Fruit fly (Drosophila melanogaster) whole organism, pupa: ENCODE measurements around the gene Ptp61F.

ENCODE experiments used
- CG10348 ChIP-seq: fragments of 200-800 bp; sonication (Bioruptor generic); IDR thresholded peaks from 2 replicates; pipeline ENCODE4 v1.3.6; 2022; ENCODE audit warnings: missing biosample characterization, missing genetic modification characterization
- CG12605 ChIP-seq: fragments of 200-800 bp; sonication (Bioruptor generic); IDR thresholded peaks from 2 replicates; pipeline ENCODE4 v1.3.6; 2022; ENCODE audit warnings: missing biosample characterization, missing genetic modification characterization
- CG13204 ChIP-seq: fragments of 200-800 bp; sonication (Bioruptor generic); optimal IDR thresholded peaks from 2 replicates; lab custom pipeline; 2018; ENCODE audit warnings: missing biosample characterization, mild to moderate bottlenecking, missing genetic modification characterization, moderate library complexity
- CG14655 ChIP-seq: fragments of 200-800 bp; sonication (Bioruptor generic); optimal IDR thresholded peaks from 3 replicates; lab custom pipeline; 2017; ENCODE audit warnings: mild to moderate bottlenecking, missing biosample characterization, missing genetic modification reagents, missing genetic modification characterization
- CG15710 ChIP-seq: fragments of 200-800 bp; sonication (Bioruptor generic); optimal IDR thresholded peaks from 2 replicates; lab custom pipeline; 2018; ENCODE audit warnings: missing biosample characterization, mild to moderate bottlenecking, missing genetic modification characterization, moderate library complexity
- CG17806 ChIP-seq: fragments of 200-800 bp; sonication (Bioruptor generic); optimal IDR thresholded peaks from 2 replicates; lab custom pipeline; 2018; ENCODE audit warnings: missing biosample characterization, mild to moderate bottlenecking, missing genetic modification characterization, moderate library complexity
- CG32121 ChIP-seq: fragments of 200-800 bp; sonication (Bioruptor generic); IDR thresholded peaks from 2 replicates; pipeline ENCODE4 v1.3.6; 2022; ENCODE audit warnings: missing biosample characterization, missing genetic modification characterization
- CG34367 ChIP-seq: fragments of 200-800 bp; sonication (Bioruptor generic); optimal IDR thresholded peaks from 2 replicates; lab custom pipeline; 2018; ENCODE audit warnings: missing biosample characterization, mild to moderate bottlenecking, missing genetic modification characterization
- CG4496 ChIP-seq: fragments of 200-800 bp; sonication (Bioruptor generic); IDR thresholded peaks from 3 replicates; pipeline ENCODE4 v1.3.6; 2022; ENCODE audit warnings: missing biosample characterization, missing genetic modification characterization
- CG8159 ChIP-seq: fragments of 200-800 bp; sonication (Bioruptor generic); optimal IDR thresholded peaks from 3 replicates; lab custom pipeline; 2018; ENCODE audit warnings: missing biosample characterization, mild to moderate bottlenecking, missing genetic modification characterization, moderate library complexity
- CG8301 ChIP-seq: fragments of 200-800 bp; sonication (Bioruptor generic); optimal IDR thresholded peaks from 2 replicates; lab custom pipeline; 2018; ENCODE audit warnings: missing biosample characterization, mild to moderate bottlenecking, missing genetic modification characterization
- CG9948 ChIP-seq: fragments of 200-800 bp; sonication (Bioruptor generic); optimal IDR thresholded peaks from 2 replicates; lab custom pipeline; 2018; ENCODE audit warnings: missing biosample characterization, mild to moderate bottlenecking, missing genetic modification characterization, moderate library complexity
- D1 ChIP-seq: fragments of 200-800 bp; sonication (Bioruptor generic); optimal IDR thresholded peaks from 2 replicates; lab custom pipeline; 2018; ENCODE audit warnings: missing biosample characterization, mild to moderate bottlenecking, missing genetic modification characterization, moderate library complexity
- EcR ChIP-seq: fragments of 200-800 bp; sonication (Bioruptor generic); optimal IDR thresholded peaks from 3 replicates; lab custom pipeline; 2019; ENCODE audit warnings: missing biosample characterization, missing genetic modification characterization, mild to moderate bottlenecking, moderate library complexity, missing genetic modification reagents
- Ets98B ChIP-seq: fragments of 200-800 bp; sonication (Bioruptor generic); IDR thresholded peaks from 2 replicates; pipeline ENCODE4 v1.3.6; 2022; ENCODE audit warnings: missing biosample characterization, missing genetic modification characterization
- Pif1A ChIP-seq: fragments of 200-800 bp; sonication (Bioruptor generic); optimal IDR thresholded peaks from 3 replicates; lab custom pipeline; 2016; ENCODE audit warnings: missing biosample characterization, missing genetic modification characterization
- Pif1B ChIP-seq: fragments of 200-800 bp; sonication (Bioruptor generic); optimal IDR thresholded peaks from 3 replicates; lab custom pipeline; 2016; ENCODE audit warnings: missing biosample characterization, missing genetic modification characterization
- Snoo ChIP-seq: fragments of 200-800 bp; sonication (Bioruptor generic); optimal IDR thresholded peaks from 3 replicates; lab custom pipeline; 2017; ENCODE audit warnings: missing biosample characterization, mild to moderate bottlenecking, missing genetic modification characterization, inconsistent platforms
- fd96Ca ChIP-seq: fragments of 200-800 bp; sonication (Bioruptor generic); IDR thresholded peaks from 3 replicates; pipeline ENCODE4 v1.3.6; 2022; ENCODE audit warnings: missing biosample characterization, missing genetic modification characterization
- gl ChIP-seq: fragments of 200-800 bp; sonication (Bioruptor generic); optimal IDR thresholded peaks from 2 replicates; lab custom pipeline; 2018; ENCODE audit warnings: missing biosample characterization, mild to moderate bottlenecking, missing genetic modification characterization
- rn ChIP-seq: fragments of 200-800 bp; sonication (Bioruptor generic); IDR thresholded peaks from 2 replicates; pipeline ENCODE4 v1.3.6; 2022; ENCODE audit warnings: missing biosample characterization, missing genetic modification characterization

Ptp61F gene

dm6 chr3L:1502086-1502893, 27.2 kb upstream of the Ptp61F start, which contains the start of the genes hfp and Psa:
hfp (minus strand) TSS chr3L:1502590.
Psa (plus strand) TSS chr3L:1502843.
- TF ChIP-seq CG9948 (tag; lab: Kevin White, UChicago), result no peak
- no peak for TF ChIP-seq Pif1A (GFP tag; lab: Kevin White, UChicago)
- no peak for TF ChIP-seq rn (GFP tag; lab: Robert Waterston, UW)
- TF ChIP-seq CG4496 (GFP tag; lab: Robert Waterston, UW), result no peak
- no peak for TF ChIP-seq CG32121 (GFP tag; lab: Robert Waterston, UW)
- TF ChIP-seq CG15710 (tag; lab: Kevin White, UChicago), result no peak
- no peak for TF ChIP-seq CG10348
- no peak for TF ChIP-seq Snoo
- no peak for TF ChIP-seq CG17806 (tag; lab: Kevin White, UChicago)
- no peak for TF ChIP-seq CG13204 (GFP tag; lab: Kevin White, UChicago)
- no peak for TF ChIP-seq CG14655 (GFP tag; lab: Kevin White, UChicago)

DNA sequence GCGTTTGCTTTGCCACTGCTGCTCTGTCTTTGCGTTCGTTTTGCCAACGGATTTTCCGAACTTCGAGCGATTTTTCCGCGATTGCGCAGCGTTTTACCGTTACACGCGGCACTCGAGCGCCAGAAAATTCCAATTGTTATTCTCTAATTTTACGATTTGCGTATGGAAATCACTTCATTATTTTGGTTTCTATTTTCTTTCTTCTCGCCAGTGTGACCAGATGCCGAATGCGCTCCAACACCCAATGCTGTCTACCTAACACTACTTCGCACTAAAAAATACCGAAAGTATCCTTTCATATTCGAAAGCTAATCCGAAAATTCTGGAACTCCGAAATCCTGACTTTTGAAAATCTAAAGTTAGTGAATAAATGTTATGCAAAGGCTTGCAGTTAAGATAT, 21.4 kb upstream of the Ptp61F start, which contains the start of gene CG12084:
Gene CG12084, minus strand, starts transcription at position 236 of the 400 bp plus-strand sequence.
- TF ChIP-seq D1 (tag; lab: Kevin White, UChicago), result no peak
- TF ChIP-seq CG12605, result peak; percentile 9; the same call in 1 of the 2 replicates
- TF ChIP-seq fd96Ca, result no peak
- no peak for TF ChIP-seq CG34367

- no peak for TF ChIP-seq CG34367
- no peak for TF ChIP-seq CG32121 (GFP tag; lab: Robert Waterston, UW)
- TF ChIP-seq CG4496 (GFP tag; lab: Robert Waterston, UW), result no peak
- TF ChIP-seq gl (tag; lab: Kevin White, UChicago), result no peak
- no peak for TF ChIP-seq CG10348
- TF ChIP-seq CG9948 (tag; lab: Kevin White, UChicago), result no peak
- no peak for TF ChIP-seq EcR
- TF ChIP-seq fd96Ca, result no peak
- no peak for TF ChIP-seq CG15710 (tag; lab: Kevin White, UChicago)
- no peak for TF ChIP-seq CG8301
- no peak for TF ChIP-seq CG12605
- TF ChIP-seq Snoo, result no peak
- no peak for TF ChIP-seq CG8159 (tag; lab: Kevin White, UChicago)
- TF ChIP-seq CG17806 (tag; lab: Kevin White, UChicago), result no peak
- TF ChIP-seq D1 (tag; lab: Kevin White, UChicago), result no peak
- no peak for TF ChIP-seq CG14655 (GFP tag; lab: Kevin White, UChicago)
- TF ChIP-seq Pif1A (GFP tag; lab: Kevin White, UChicago), result no peak
These were observed 20.7 kb upstream of the Ptp61F start for dm6 chr3L:1495803-1496202.

dm6 chr3L:1489523-1489922, 14.5 kb upstream of the Ptp61F start, which contains the start of gene stet:
stet (minus strand) TSS chr3L:1489547.
- TF ChIP-seq CG4496 (GFP tag; lab: Robert Waterston, UW) (peak; percentile 61; the same call in 1 of the 3 replicates), CG17806 (tag; lab: Kevin White, UChicago) (no peak), Ets98B (GFP tag; lab: Robert Waterston, UW) (no peak; the same call in 1 of the 2 replicates), CG9948 (tag; lab: Kevin White, UChicago) (no peak), CG15710 (tag; lab: Kevin White, UChicago) (no peak), CG32121 (GFP tag; lab: Robert Waterston, UW) (0 out of 2 replicates have a peak, but pooled peaks have one; percentile 21), CG12605 (peak; percentile 49; the same call in 1 of the 2 replicates), CG8301 (no peak), D1 (tag; lab: Kevin White, UChicago) (no peak)

DNA sequence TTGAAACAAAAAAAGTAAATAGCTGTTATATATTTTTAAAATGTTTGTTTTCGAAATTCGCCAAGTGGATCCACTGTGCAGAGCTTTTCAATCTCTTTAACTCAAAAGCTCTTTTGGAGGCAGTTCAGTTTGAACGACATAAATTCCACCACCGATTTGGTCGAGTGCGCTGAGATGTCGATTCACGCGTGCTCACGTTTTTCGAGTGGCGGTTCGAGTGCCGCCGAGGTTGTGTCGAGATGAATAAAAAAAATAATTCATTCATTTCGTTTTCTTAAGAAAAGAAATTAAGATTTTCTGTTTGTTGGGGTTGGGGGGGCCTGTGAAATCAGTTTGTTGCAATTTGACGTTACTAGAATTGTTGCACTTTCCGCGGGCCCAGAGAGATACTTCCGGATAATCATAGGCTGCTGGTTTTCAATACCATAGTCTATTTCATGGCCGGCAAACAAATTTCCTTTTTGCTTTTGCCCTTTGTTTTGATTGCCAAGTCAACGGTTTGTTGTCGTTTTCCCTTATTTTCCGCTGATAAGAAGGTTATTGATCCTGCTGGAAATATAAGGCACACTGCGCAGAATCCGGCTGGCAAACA, 13.6 kb upstream of the Ptp61F start:
- TF ChIP-seq Pif1A (GFP tag; lab: Kevin White, UChicago), result no peak
- TF ChIP-seq fd96Ca, result no peak
- TF ChIP-seq CG9948 (tag; lab: Kevin White, UChicago), result no peak
- peak; percentile 14; the same call in 1 of the 3 replicates for TF ChIP-seq CG4496 (GFP tag; lab: Robert Waterston, UW)
- no peak for TF ChIP-seq rn (GFP tag; lab: Robert Waterston, UW)
- no peak for TF ChIP-seq CG34367
- peak; percentile 9 for TF ChIP-seq Snoo
- peak; percentile 92 for TF ChIP-seq EcR
- no peak for TF ChIP-seq CG15710 (tag; lab: Kevin White, UChicago)
- peak; percentile 26 for TF ChIP-seq Pif1B (GFP tag; lab: Kevin White, UChicago)
- TF ChIP-seq Ets98B (GFP tag; lab: Robert Waterston, UW), result peak; percentile 56; the same call in 1 of the 2 replicates

DNA sequence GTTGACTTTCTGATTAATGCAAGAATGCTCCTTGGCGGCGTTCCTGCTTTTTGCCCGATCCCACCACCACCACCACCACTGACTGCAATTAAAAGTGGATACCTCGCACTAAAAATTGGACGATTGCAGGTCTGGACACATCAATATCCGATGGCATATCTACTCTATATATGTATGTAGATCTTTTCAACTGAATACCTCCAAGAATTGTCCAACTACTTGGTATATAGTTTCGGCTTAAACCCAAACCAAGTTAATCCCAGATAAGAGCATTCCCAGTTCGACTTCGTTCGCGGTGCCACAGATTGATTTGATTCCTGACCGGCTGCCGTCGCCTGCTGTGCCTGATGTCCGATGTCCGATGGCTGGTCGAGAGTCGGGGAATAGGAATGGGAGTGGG, 9.7 kb upstream of the Ptp61F start:
- TF ChIP-seq gl (tag; lab: Kevin White, UChicago) (peak; percentile 22), CG8159 (tag; lab: Kevin White, UChicago) (peak; percentile 57), CG17806 (tag; lab: Kevin White, UChicago) (peak; percentile 41), CG34367 (no peak), CG8301 (peak; percentile 66), CG4496 (GFP tag; lab: Robert Waterston, UW) (0 out of 3 replicates have a peak, but pooled peaks have one; percentile 17), CG14655 (GFP tag; lab: Kevin White, UChicago) (peak; percentile 79), D1 (tag; lab: Kevin White, UChicago) (no peak), CG15710 (tag; lab: Kevin White, UChicago) (peak; percentile 1), fd96Ca (peak; percentile 15; the same call in 1 of the 3 replicates), CG32121 (GFP tag; lab: Robert Waterston, UW) (no peak), Pif1A (GFP tag; lab: Kevin White, UChicago) (no peak), CG9948 (tag; lab: Kevin White, UChicago) (peak; percentile 58)
